Worm (Caenorhabditis elegans) whole organism, dauer: ENCODE results near the gene pqn-2.

Source experiments
- unc-62 ChIP-seq: sonication (generic microtip); optimal IDR thresholded peaks from 2 replicates; lab custom pipeline; 2017; ENCODE audit warnings: missing biosample characterization, missing genetic modification reagents, missing genetic modification characterization

pqn-2 gene

ce11 chrV:10418961-10419360 lies 36.7 kb downstream of the pqn-2 start, which contains the start of gene F15H10.5:
TSS of gene F15H10.5 (minus strand) at chrV:10419061.
- no peak for TF ChIP-seq unc-62 (GFP tag; lab: Kevin White, UChicago)

ce11 chrV:10421802-10422201 lies 39.6 kb downstream of the pqn-2 start, which contains the start of gene col-13:
TSS of gene col-13 (minus strand) at chrV:10421902.
- no peak for TF ChIP-seq unc-62 (GFP tag; lab: Kevin White, UChicago)

ce11 chrV:10423511-10423910 lies 41.3 kb downstream of the pqn-2 start:
- no peak for TF ChIP-seq unc-62 (GFP tag; lab: Kevin White, UChicago)

- no peak for TF ChIP-seq unc-62 (GFP tag; lab: Kevin White, UChicago)
Measured at ce11 chrV:10425098-10425497, 42.9 kb downstream of the pqn-2 start, which contains the start of gene col-12. TSS of gene col-12 (minus strand) at chrV:10425198.

ce11 chrV:10426253-10426652 lies 44.0 kb downstream of the pqn-2 start, which contains the start of gene apc-10:
TSS of gene apc-10 (minus strand) at chrV:10426353.
- TF ChIP-seq unc-62 (GFP tag; lab: Kevin White, UChicago) = no peak

- no peak for TF ChIP-seq unc-62 (GFP tag; lab: Kevin White, UChicago)
Measured at ce11 chrV:10428608-10429007, 46.4 kb downstream of the pqn-2 start, which contains the start of gene tag-314. TSS of gene tag-314 (minus strand) at chrV:10428708.

ce11 chrV:10432607-10433006 lies 50.4 kb downstream of the pqn-2 start:
- no peak for TF ChIP-seq unc-62 (GFP tag; lab: Kevin White, UChicago)
